Fruit fly (Drosophila melanogaster): Measurements from ENCODE around the gene CG43312.

DNA sequence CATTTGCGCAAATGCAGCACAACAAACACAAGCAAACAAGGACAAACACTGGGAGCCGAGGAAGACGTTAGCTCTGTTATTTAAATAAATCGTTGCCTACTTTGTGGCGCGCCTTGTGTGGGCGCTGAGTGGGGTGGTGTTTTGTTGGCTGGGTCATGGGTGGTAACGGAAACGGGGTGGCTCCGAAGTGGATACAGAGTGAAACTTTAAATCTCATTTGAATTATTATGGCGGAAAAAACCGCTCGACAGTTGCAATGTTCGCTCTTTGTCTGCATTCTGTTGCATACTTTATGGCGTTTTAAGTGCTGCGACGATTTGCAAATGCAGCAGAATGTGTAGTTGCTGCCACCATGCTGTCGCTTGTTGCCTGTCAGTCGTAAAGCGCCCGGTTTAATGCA lies 3.8 kb upstream of the CG43312 start:
- TF ChIP-seq Snoo (tag; optimal IDR thresholded peaks at IDR 0.05) (no peak), D1 (tag; optimal IDR thresholded peaks at IDR 0.05) (no peak), Ets98B (GFP tag; IDR thresholded peaks at IDR 0.05) (no peak), rn (GFP tag; IDR thresholded peaks at IDR 0.05) (no peak), Pif1A (GFP tag; optimal IDR thresholded peaks at IDR 0.05) (no peak), Pif1B (GFP tag; optimal IDR thresholded peaks at IDR 0.05) (no peak), EcR (GFP tag; optimal IDR thresholded peaks at IDR 0.05) (no peak), CG8301 (tag; optimal IDR thresholded peaks at IDR 0.05) (no peak), CG34367 (tag; optimal IDR thresholded peaks at IDR 0.05) (no peak), CG10348 (GFP tag; IDR thresholded peaks at IDR 0.05) (no peak)

Measured in whole organism, pupa.